Fruit fly (Drosophila melanogaster): ENCODE measurements around the gene eIF4EHP.

eIF4EHP gene

DNA sequence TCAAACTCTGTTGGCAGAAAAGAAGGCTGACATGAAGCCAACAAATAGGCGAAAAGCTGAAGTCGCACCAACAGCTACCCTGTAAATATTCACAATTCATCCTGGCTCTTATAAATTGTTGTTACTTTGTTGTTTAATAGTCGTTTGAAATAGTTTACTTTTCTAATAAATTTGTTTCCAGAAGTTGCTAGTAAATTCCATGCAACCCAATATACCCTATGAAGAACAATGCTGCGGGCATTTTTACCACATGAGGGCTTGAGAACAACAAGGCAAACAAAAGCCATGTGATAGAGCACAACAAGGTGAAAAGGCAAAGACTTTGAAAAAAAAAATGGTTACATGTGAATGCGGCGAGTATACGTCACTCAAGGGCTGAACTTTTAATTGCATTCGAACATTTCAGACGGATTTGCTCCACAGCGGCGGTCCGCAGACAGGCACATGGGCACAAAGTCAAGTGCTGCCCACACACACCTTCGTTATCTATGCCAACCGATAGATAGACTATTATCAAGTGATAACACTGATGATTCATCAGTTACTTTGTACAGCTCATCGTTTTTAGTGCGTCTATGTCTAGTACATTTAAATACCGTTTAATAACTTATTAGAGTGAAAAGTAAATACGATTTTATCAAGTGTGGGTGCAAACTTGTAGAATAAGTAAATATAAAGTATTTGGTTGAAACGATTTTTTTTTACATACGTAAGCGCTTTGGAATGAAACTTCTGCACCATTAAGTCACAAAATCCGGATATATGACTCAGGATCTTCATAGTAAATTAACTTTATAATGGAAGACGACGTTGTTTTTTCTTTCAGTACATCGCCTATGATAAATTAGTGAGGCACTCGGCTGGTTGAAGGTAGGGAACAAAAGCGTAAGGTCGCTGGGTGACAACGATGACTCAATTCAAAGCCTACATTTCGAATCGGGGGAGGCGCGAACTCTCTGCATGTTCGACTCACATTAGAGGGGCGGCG, 9.4 kb downstream of the eIF4EHP start:
- no peak for TF ChIP-seq CTCF (optimal IDR thresholded peaks at IDR 0.05)
- no peak for TF ChIP-seq CG8478 (optimal IDR thresholded peaks at IDR 0.05)

DNA sequence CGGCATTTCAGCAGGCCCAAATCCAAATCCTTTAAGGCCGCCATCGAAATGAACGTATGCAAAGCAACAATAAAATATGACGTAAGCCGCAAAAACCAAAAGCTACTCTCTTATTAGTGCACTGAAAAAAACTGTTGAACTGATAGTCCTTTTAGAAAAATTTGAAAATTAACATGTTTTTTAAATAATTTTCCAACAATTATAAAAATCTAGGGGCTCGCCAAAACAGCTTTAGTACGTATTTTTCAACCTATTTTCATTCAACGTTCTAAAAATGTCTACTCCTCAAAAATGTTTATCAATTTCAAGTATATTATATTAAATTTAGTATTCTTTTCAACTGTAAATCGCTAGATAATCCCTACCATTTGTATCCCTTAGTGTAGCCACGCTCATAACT, 15.3 kb downstream of the eIF4EHP start:
- TF ChIP-seq CTCF (optimal IDR thresholded peaks at IDR 0.05) (no peak), CG8478 (optimal IDR thresholded peaks at IDR 0.05) (no peak)

DNA sequence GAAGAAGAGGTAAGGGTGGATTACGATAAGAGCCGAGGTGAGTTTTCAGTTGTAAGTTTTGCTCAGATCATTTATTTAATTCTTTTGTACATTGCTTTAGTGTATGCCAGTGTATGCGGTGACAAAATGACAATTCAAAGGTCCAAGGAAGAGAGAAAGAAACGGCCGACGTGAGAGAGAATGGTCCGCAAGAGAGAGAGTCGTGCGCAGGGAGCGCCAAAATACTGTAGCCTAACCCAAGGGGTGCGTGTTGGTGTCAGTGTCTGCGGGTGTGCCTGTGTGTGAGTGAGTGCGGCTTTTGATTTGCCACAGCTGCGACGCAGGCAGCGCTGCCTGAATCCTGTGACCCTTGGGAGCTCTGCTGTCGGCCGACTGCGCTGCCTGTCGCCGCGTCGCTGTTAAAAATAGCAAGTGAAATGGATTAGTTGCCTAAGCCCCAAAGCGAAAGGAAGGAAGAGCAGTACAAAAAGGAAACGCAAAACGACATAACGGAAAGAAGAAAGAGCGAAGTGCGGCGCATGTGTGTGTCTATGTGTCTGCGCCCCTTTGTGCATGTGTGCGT, 16.1 kb downstream of the eIF4EHP start:
- no peak for TF ChIP-seq CTCF (optimal IDR thresholded peaks at IDR 0.05)
- TF ChIP-seq CG8478 (optimal IDR thresholded peaks at IDR 0.05): no peak

DNA sequence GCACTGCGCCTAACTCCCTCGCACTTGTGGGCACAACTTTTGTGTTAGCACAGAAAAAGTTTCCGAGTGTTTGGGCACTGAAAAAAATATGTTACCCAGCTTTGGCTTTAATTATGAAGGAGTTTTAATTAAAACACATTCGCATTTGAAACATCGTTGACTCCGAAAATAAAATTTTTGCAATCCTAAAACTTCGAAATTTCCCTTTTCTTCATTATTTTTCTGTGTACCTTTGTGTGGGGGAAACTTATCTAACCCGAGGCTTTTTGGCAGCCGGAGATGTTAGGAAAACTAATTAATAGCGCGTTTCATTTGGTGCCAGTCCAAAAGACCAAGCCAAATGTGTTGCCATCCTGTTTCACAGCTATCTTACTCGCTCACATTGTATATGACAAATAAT, 17.1 kb downstream of the eIF4EHP start:
- no peak for TF ChIP-seq CG8478 (optimal IDR thresholded peaks at IDR 0.05)
- no peak for TF ChIP-seq CTCF (optimal IDR thresholded peaks at IDR 0.05)

dm6 chr3R:24090143-24090542, 18.6 kb downstream of the eIF4EHP start:
- TF ChIP-seq CTCF (optimal IDR thresholded peaks at IDR 0.05): no peak
- no peak for TF ChIP-seq CG8478 (optimal IDR thresholded peaks at IDR 0.05)

dm6 chr3R:24084975-24085374, 23.8 kb downstream of the eIF4EHP start:
- TF ChIP-seq CG8478 (optimal IDR thresholded peaks at IDR 0.05) (no peak), CTCF (optimal IDR thresholded peaks at IDR 0.05) (no peak)

DNA sequence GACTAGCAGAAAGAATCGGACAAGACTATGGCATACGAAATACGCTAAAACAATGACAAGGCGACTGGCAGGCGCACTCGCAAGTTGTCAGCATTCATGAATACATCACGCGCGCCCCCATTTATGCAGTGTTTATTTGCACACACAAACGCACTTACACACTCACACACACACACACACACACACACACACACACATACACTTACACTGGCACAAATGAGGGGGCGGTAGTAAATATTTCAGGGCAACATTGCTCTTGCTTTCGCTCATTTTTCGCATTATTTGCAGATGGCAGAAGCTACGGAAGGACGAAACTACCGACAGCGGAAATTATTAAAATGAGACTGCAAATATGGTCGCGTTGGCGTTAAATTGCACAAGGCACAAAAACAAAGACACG, 29.1 kb downstream of the eIF4EHP start:
- TF ChIP-seq CTCF (optimal IDR thresholded peaks at IDR 0.05) (no peak), CG8478 (optimal IDR thresholded peaks at IDR 0.05) (no peak)

- TF ChIP-seq CTCF (optimal IDR thresholded peaks at IDR 0.05): no peak
- no peak for TF ChIP-seq CG8478 (optimal IDR thresholded peaks at IDR 0.05)
Observed at dm6 chr3R:24079110-24079509, 29.6 kb downstream of the eIF4EHP start.

dm6 chr3R:24073703-24074102, 35.1 kb downstream of the eIF4EHP start:
- no peak for TF ChIP-seq CG8478 (optimal IDR thresholded peaks at IDR 0.05)
- TF ChIP-seq CTCF (optimal IDR thresholded peaks at IDR 0.05): no peak

DNA sequence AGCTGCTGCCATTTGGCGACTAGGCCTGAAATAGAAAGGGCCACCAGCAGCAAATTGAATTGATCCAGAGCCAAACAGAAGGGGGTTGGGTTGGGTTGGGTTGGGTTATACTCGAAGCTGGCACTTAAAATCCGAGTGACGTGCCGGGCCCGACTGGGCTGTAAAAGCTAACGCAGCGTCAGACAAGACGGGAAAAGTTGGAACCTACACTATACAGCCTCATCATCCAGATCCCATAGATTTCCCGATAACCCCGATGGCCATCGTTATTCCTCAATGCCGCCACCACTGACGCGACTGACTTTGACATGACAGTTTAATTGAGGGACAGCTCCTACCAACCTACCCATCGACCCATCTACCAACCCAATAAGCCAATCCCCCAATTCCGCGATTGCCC, 38.8 kb downstream of the eIF4EHP start:
- TF ChIP-seq CG8478 (optimal IDR thresholded peaks at IDR 0.05) (no peak), CTCF (optimal IDR thresholded peaks at IDR 0.05) (no peak)

DNA sequence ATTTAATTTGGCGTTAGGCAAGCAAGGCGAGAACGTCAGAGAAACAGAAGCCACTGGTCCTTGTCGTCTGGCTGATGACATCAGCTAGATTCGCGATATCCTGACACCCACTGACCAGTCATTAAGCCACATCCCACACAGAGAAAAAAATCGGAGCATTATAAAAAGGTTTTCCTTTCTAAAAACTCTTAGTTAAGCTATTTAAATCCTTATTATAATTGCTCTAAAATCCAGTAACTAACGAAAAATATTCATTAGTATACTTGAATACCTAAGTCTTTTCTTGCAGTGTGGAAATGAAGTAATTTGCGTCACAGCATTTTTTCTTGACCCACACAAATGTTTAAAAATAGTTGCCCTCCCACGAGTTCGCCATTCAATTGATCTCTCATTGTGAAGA, 39.9 kb downstream of the eIF4EHP start:
- TF ChIP-seq CG8478 (optimal IDR thresholded peaks at IDR 0.05) (no peak), CTCF (optimal IDR thresholded peaks at IDR 0.05) (no peak)

DNA sequence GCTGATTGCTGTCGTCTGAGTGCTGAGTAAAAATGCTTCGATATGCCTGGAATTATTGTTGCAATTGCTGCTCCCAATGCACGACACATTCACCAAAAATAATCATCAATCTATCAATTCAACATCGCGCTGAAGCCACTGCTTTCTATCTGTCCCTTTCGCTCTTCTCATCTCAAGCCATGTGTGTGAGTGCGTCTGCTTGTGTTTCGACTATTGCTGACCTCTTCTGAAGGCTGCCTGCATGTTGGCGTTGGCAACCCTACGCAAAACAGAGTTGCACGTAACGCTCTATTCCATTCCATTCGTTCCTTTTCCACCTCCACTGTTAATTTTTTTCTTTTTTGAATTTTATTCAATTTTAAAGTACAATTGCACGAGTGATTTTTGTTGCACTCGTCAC, 43.0 kb downstream of the eIF4EHP start:
- TF ChIP-seq CG8478 (optimal IDR thresholded peaks at IDR 0.05) (no peak), CTCF (optimal IDR thresholded peaks at IDR 0.05) (no peak)

DNA sequence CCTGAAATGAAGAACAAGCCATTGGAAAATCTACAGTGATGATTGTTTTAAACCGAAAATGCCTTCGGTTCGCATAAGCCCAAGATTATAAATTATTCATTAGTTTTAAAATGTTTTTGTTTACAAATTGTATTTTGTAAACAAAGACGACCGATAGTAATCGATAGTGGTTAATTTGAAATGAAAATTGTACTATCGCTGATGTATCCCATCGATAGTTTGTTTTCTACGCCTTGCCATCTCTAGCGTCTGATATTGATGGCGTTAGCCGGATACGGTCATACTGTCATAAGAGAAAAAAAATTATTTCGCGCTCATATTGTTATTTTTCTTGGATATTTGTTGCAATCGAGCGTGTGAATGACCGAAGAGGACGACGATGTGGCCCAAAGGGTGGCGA, 50.7 kb downstream of the eIF4EHP start, which contains the start of gene SMC1:
TSS of gene SMC1 (plus strand) at position 247 of the 400 bp plus-strand sequence.
- no peak for TF ChIP-seq CG8478 (optimal IDR thresholded peaks at IDR 0.05)
- TF ChIP-seq CTCF (optimal IDR thresholded peaks at IDR 0.05): peak in 1 of 2 experiments; percentile 20

DNA sequence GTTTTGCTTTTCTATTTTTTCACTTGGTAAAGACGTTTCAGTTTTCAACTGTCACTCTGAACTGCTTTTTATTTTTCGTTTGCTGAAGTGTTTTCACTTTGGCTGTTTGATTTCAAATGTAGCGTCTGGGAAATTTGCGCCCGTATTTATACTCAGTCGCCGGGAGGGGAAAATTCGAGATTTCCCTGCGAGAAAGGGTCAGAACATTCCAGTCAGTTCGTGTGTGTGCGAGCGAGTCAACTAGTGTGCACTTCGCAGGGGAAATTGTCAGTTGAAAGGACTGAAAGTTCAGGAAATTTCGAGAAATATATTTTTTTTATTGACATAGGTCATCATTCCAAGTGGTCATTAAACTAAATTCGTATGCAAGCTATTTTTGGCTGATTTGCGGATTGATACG, 51.6 kb downstream of the eIF4EHP start, which contains the start of gene Hsp68:
TSS of gene Hsp68 (minus strand) at position 123 of the 400 bp plus-strand sequence.
- no peak for TF ChIP-seq CG8478 (optimal IDR thresholded peaks at IDR 0.05)
- no peak for TF ChIP-seq CTCF (optimal IDR thresholded peaks at IDR 0.05)

DNA sequence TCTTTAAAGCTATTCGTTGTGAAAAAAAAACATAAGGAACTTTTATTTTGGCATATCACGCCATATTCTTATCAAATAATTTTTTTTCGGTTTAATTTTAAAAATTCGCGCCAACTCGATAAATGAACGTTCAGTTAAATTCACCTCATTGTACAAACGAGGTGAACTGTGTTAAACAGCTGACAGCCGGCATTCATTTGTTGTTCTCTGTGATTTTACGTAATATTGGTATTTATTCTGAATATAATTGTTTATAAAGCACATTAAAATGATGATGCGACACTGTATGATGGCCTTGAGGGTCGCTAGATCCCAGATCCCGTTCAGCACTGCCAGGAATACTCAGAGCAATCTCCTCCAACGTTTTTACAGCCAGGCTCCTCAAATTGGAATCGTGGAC, 54.5 kb downstream of the eIF4EHP start, which contains the start of gene CG6000:
TSS of gene CG6000 (plus strand) at position 165 of the 400 bp plus-strand sequence.
- no peak for TF ChIP-seq CTCF (optimal IDR thresholded peaks at IDR 0.05)
- no peak for TF ChIP-seq CG8478 (optimal IDR thresholded peaks at IDR 0.05)

All from S2 (cell line).